Worm (Caenorhabditis elegans): ENCODE measurements around the gene lon-1.

DNA sequence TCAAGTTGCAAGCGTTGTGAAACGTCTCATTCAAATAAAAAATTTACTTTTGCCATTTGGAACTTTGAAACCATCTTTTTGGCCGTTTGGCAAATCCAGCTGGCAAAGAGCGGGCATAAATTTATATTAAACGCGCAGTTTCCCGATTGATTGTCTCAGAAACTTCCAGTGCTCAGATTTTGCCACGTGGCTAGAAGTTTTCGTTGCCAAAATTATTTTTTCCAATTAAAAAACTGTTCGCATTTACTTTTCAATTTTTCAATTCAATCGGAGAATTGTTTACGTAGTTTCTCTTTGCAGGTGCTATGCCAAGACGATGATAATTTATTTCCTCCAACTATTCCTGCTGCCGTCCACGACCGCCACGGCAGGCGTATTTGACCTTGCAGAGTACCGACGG lies 21.0 kb upstream of the lon-1 start, which contains the start of gene F48E8.4:
- TF ChIP-seq ets-4 (GFP tag; optimal IDR thresholded peaks at IDR 0.05) (no peak), snpc-4 (GFP tag; optimal IDR thresholded peaks at IDR 0.05) (no peak), snpc-4 (tag; optimal IDR thresholded peaks at IDR 0.05) (no peak)

All from whole organism, young adult.